Fruit fly (Drosophila melanogaster) whole organism, embryonic: ENCODE measurements around the gene CG12379.
A peak's percentile ranks its signal among the peaks of the same experiment; 100 is the strongest.

ENCODE experiments used
- Adf1 ChIP-seq: fragments of 200-800 bp; sonication (Bioruptor generic); IDR thresholded peaks from 2 replicates; pipeline ENCODE4 v1.3.6; 2022; ENCODE audit warnings: missing biosample characterization, missing genetic modification characterization
- Atf3 ChIP-seq: fragments of 200-800 bp; sonication (Bioruptor generic); optimal IDR thresholded peaks from 3 replicates; lab custom pipeline; 2016; ENCODE audit warnings: missing biosample characterization, missing genetic modification characterization
- CG10267 ChIP-seq: fragments of 200-800 bp; sonication (Bioruptor generic); optimal IDR thresholded peaks from 2 replicates; lab custom pipeline; 2018; ENCODE audit warnings: missing biosample characterization, mild to moderate bottlenecking, missing genetic modification characterization, moderate library complexity
- CG11696 ChIP-seq: fragments of 200-800 bp; sonication (Bioruptor generic); IDR thresholded peaks from 2 replicates; pipeline ENCODE4 v1.3.6; 2022; ENCODE audit warnings: missing biosample characterization, missing genetic modification characterization
- CG12104 ChIP-seq: fragments of 200-800 bp; sonication (Bioruptor generic); optimal IDR thresholded peaks from 3 replicates; lab custom pipeline; 2016; ENCODE audit warnings: missing biosample characterization, missing genetic modification characterization
- CG12236 ChIP-seq: fragments of 200-800 bp; sonication (Bioruptor generic); optimal IDR thresholded peaks from 2 replicates; lab custom pipeline; 2016; ENCODE audit warnings: missing biosample characterization, missing genetic modification characterization
- CG13624 ChIP-seq: fragments of 200-800 bp; sonication (Bioruptor generic); optimal IDR thresholded peaks from 2 replicates; lab custom pipeline; 2016; ENCODE audit warnings: missing biosample characterization, missing genetic modification characterization
- CG16815 ChIP-seq: fragments of 200-800 bp; sonication (Bioruptor generic); optimal IDR thresholded peaks from 3 replicates; lab custom pipeline; 2017; ENCODE audit warnings: missing biosample characterization, mild to moderate bottlenecking, missing genetic modification characterization
- CG17359 ChIP-seq: fragments of 200-800 bp; sonication (Bioruptor generic); optimal IDR thresholded peaks from 3 replicates; lab custom pipeline; 2018; ENCODE audit warnings: missing biosample characterization, mild to moderate bottlenecking, missing genetic modification characterization, moderate library complexity
- CG18011 ChIP-seq: fragments of 200-800 bp; sonication (Bioruptor generic); optimal IDR thresholded peaks from 2 replicates; lab custom pipeline; 2017; ENCODE audit warnings: missing biosample characterization, missing genetic modification characterization, mild to moderate bottlenecking, moderate library complexity, missing genotype
- CG1832 ChIP-seq: fragments of 200-800 bp; sonication (Bioruptor generic); optimal IDR thresholded peaks from 2 replicates; lab custom pipeline; 2017; ENCODE audit warnings: missing biosample characterization, mild to moderate bottlenecking, missing genetic modification characterization, inconsistent platforms
- CG2678 ChIP-seq: fragments of 200-800 bp; sonication (Bioruptor generic); optimal IDR thresholded peaks from 3 replicates; lab custom pipeline; 2019; ENCODE audit warnings: missing biosample characterization, mild to moderate bottlenecking, missing genetic modification characterization, moderate library complexity
- CG2889 ChIP-seq: fragments of 200-800 bp; sonication (Bioruptor generic); IDR thresholded peaks from 3 replicates; pipeline ENCODE4 v1.3.6; 2022; ENCODE audit warnings: missing biosample characterization, missing genetic modification characterization
- CG30431 ChIP-seq: fragments of 200-800 bp; sonication (Bioruptor generic); optimal IDR thresholded peaks from 2 replicates; lab custom pipeline; 2017; ENCODE audit warnings: missing biosample characterization, missing genetic modification characterization
- CG5953 ChIP-seq: fragments of 200-800 bp; sonication (Bioruptor generic); IDR thresholded peaks from 2 replicates; pipeline ENCODE4 v1.3.6; 2022; ENCODE audit warnings: missing biosample characterization, missing genetic modification characterization
- CG7357 ChIP-seq: fragments of 200-800 bp; sonication (Bioruptor generic); IDR thresholded peaks from 3 replicates; pipeline ENCODE4 v1.3.6; 2022; ENCODE audit warnings: missing biosample characterization, missing genetic modification characterization
- CG7556 ChIP-seq: fragments of 200-800 bp; sonication (Bioruptor generic); optimal IDR thresholded peaks from 2 replicates; lab custom pipeline; 2017; ENCODE audit warnings: missing biosample characterization, mild to moderate bottlenecking, missing genetic modification characterization
- CG8089 ChIP-seq: fragments of 200-800 bp; sonication (Bioruptor generic); optimal IDR thresholded peaks from 3 replicates; lab custom pipeline; 2016; ENCODE audit warnings: missing biosample characterization, missing genetic modification characterization
- CG8281 ChIP-seq: fragments of 200-800 bp; sonication (Bioruptor generic); optimal IDR thresholded peaks from 2 replicates; lab custom pipeline; 2018; ENCODE audit warnings: missing biosample characterization, mild to moderate bottlenecking, missing genetic modification characterization, moderate library complexity
- CG8359 ChIP-seq: fragments of 200-800 bp; sonication (Bioruptor generic); optimal IDR thresholded peaks from 2 replicates; lab custom pipeline; 2017; ENCODE audit warnings: missing biosample characterization, mild to moderate bottlenecking, missing genetic modification characterization, borderline replicate concordance
- CG8478 ChIP-seq: fragments of >200 bp; optimal IDR thresholded peaks from 2 replicates; lab custom pipeline; 2018
- CHES-1-like ChIP-seq: fragments of 200-800 bp; sonication (Bioruptor generic); optimal IDR thresholded peaks from 2 replicates; lab custom pipeline; 2016; ENCODE audit warnings: missing biosample characterization, missing genetic modification characterization
- CTCF ChIP-seq: fragments of 200-800 bp; sonication (Bioruptor generic); optimal IDR thresholded peaks from 2 replicates; lab custom pipeline; 2017; ENCODE audit warnings: missing biosample characterization, mild to moderate bottlenecking, missing genetic modification characterization, moderate library complexity
- Camta ChIP-seq: fragments of 200-800 bp; sonication (Bioruptor generic); optimal IDR thresholded peaks from 2 replicates; lab custom pipeline; 2016; ENCODE audit warnings: missing biosample characterization, missing genetic modification characterization
- CoRest ChIP-seq: fragments of 200-800 bp; sonication (Bioruptor generic); optimal IDR thresholded peaks from 3 replicates; lab custom pipeline; 2018; ENCODE audit warnings: missing biosample characterization, mild to moderate bottlenecking, missing genetic modification characterization, moderate library complexity
- CrebB ChIP-seq: fragments of 200-800 bp; sonication (Bioruptor generic); optimal IDR thresholded peaks from 3 replicates; lab custom pipeline; 2018; ENCODE audit warnings: missing biosample characterization, mild to moderate bottlenecking, missing genetic modification characterization
- Dbx ChIP-seq: fragments of 200-800 bp; sonication (Bioruptor generic); IDR thresholded peaks from 3 replicates; pipeline ENCODE4 v1.3.6; 2022; ENCODE audit warnings: missing biosample characterization, missing genetic modification characterization
- E2f2 ChIP-seq: fragments of 200-800 bp; sonication (Bioruptor generic); IDR thresholded peaks from 2 replicates; pipeline ENCODE4 v1.3.6; 2022; ENCODE audit warnings: missing biosample characterization, missing genetic modification characterization
- Fer3 ChIP-seq: fragments of 200-800 bp; sonication (Bioruptor generic); optimal IDR thresholded peaks from 2 replicates; lab custom pipeline; 2018; ENCODE audit warnings: missing biosample characterization, mild to moderate bottlenecking, missing genetic modification characterization, moderate library complexity
- Gug ChIP-seq: fragments of 200-800 bp; sonication (Bioruptor generic); IDR thresholded peaks from 4 replicates; pipeline ENCODE4 v1.3.6; 2022; ENCODE audit warnings: missing biosample characterization, missing genetic modification characterization
- NC2α ChIP-seq: fragments of 200-800 bp; sonication (Bioruptor generic); optimal IDR thresholded peaks from 2 replicates; lab custom pipeline; 2016; ENCODE audit warnings: missing biosample characterization, missing genetic modification characterization
- Nf-YC ChIP-seq: fragments of 200-800 bp; optimal IDR thresholded peaks from 3 replicates; lab custom pipeline; 2019; ENCODE audit warnings: missing biosample characterization, mild to moderate bottlenecking, missing genetic modification characterization, moderate library complexity
- Scr ChIP-seq: fragments of 200-800 bp; sonication (Bioruptor generic); IDR thresholded peaks from 2 replicates; pipeline ENCODE4 v1.3.6; 2022; ENCODE audit warnings: missing biosample characterization, missing genetic modification characterization; ENCODE audit not compliant: partially characterized antibody
- Usf ChIP-seq: fragments of 200-800 bp; sonication (Bioruptor generic); optimal IDR thresholded peaks from 2 replicates; lab custom pipeline; 2017; ENCODE audit warnings: missing genotype, missing biosample characterization, missing genetic modification characterization
- ac ChIP-seq: fragments of 200-800 bp; sonication (Bioruptor generic); optimal IDR thresholded peaks from 3 replicates; lab custom pipeline; 2017; ENCODE audit warnings: missing biosample characterization, mild to moderate bottlenecking, missing genetic modification characterization
- amos ChIP-seq: fragments of 200-800 bp; sonication (Bioruptor generic); IDR thresholded peaks from 2 replicates; pipeline ENCODE4 v1.3.6; 2022; ENCODE audit warnings: missing biosample characterization, missing genetic modification characterization; ENCODE audit not compliant: partially characterized antibody
- bigmax ChIP-seq: fragments of 200-800 bp; sonication (Bioruptor generic); optimal IDR thresholded peaks from 2 replicates; lab custom pipeline; 2018; ENCODE audit warnings: missing biosample characterization, mild to moderate bottlenecking, missing genetic modification characterization
- ci ChIP-seq: fragments of 200-800 bp; sonication (Bioruptor generic); IDR thresholded peaks from 3 replicates; pipeline ENCODE4 v1.3.6; 2022; ENCODE audit warnings: missing biosample characterization, missing genetic modification characterization
- jing ChIP-seq: fragments of 200-800 bp; sonication (Bioruptor generic); optimal IDR thresholded peaks from 2 replicates; lab custom pipeline; 2018; ENCODE audit warnings: missing biosample characterization, mild to moderate bottlenecking, missing genetic modification characterization
- luna ChIP-seq: fragments of 200-800 bp; sonication (Bioruptor generic); optimal IDR thresholded peaks from 2 replicates; lab custom pipeline; 2016; ENCODE audit warnings: missing biosample characterization, missing genetic modification characterization
- maf-S ChIP-seq: fragments of 200-800 bp; sonication (Bioruptor generic); optimal IDR thresholded peaks from 2 replicates; lab custom pipeline; 2016; ENCODE audit warnings: missing biosample characterization, missing genetic modification characterization
- mirr ChIP-seq: fragments of 200-800 bp; sonication (Bioruptor generic); optimal IDR thresholded peaks from 3 replicates; lab custom pipeline; 2018; ENCODE audit warnings: missing biosample characterization, mild to moderate bottlenecking, missing genetic modification characterization
- pb ChIP-seq: fragments of 200-800 bp; sonication (Bioruptor generic); optimal IDR thresholded peaks from 3 replicates; lab custom pipeline; 2016; ENCODE audit warnings: missing biosample characterization, missing genetic modification characterization
- phol ChIP-seq: fragments of 200-800 bp; sonication (Bioruptor generic); optimal IDR thresholded peaks from 3 replicates; lab custom pipeline; 2018; ENCODE audit warnings: missing biosample characterization, mild to moderate bottlenecking, missing genetic modification characterization, moderate library complexity
- scrt ChIP-seq: fragments of 200-800 bp; sonication (Bioruptor generic); optimal IDR thresholded peaks from 2 replicates; lab custom pipeline; 2018; ENCODE audit warnings: missing biosample characterization, mild to moderate bottlenecking, missing genetic modification characterization, moderate library complexity
- sens ChIP-seq: fragments of 200-800 bp; sonication (Bioruptor generic); peaks from one replicate; lab custom pipeline; 2016; ENCODE audit warnings: missing biosample characterization, missing genetic modification characterization
- shn ChIP-seq: fragments of 200-800 bp; sonication (Bioruptor generic); optimal IDR thresholded peaks from 3 replicates; lab custom pipeline; 2016; ENCODE audit warnings: missing biosample characterization, missing genetic modification characterization
- sqz ChIP-seq: fragments of 200-800 bp; sonication (Bioruptor generic); optimal IDR thresholded peaks from 3 replicates; lab custom pipeline; 2018; ENCODE audit warnings: missing biosample characterization, mild to moderate bottlenecking, missing genetic modification characterization
- tap ChIP-seq: fragments of 200-800 bp; optimal IDR thresholded peaks from 3 replicates; lab custom pipeline; 2019; ENCODE audit warnings: missing biosample characterization, mild to moderate bottlenecking, missing genetic modification characterization, moderate library complexity
- usp ChIP-seq: fragments of >200 bp; optimal IDR thresholded peaks from 2 replicates; lab custom pipeline; 2017; ENCODE audit warnings: missing biosample characterization, missing genetic modification characterization
- yki ChIP-seq: fragments of >200 bp; optimal IDR thresholded peaks from 3 replicates; lab custom pipeline; 2018
- zfh1 ChIP-seq: fragments of 200-800 bp; sonication (Bioruptor generic); IDR thresholded peaks from 3 replicates; pipeline ENCODE4 v1.3.6; 2022; ENCODE audit warnings: missing biosample characterization, missing genetic modification characterization

The CG12379 gene

dm6 chrX:15697581-15698208 is 36.1 kb downstream of the CG12379 start (continued):
- TF ChIP-seq ci (GFP tag; lab: Robert Waterston, UW), result peak; percentile 88
- peak; percentile 91 for TF ChIP-seq scrt (GFP tag; lab: Kevin White, UChicago)
- peak; percentile 77 for TF ChIP-seq Usf (GFP tag; lab: Kevin White, UChicago)
- TF ChIP-seq zfh1, result peak; percentile 97
- peak; percentile 76 for TF ChIP-seq jing
- peak; percentile 82 for TF ChIP-seq CG8359
- TF ChIP-seq CoRest (tag; lab: Kevin White, UChicago), result peak; percentile 92
- peak; percentile 75 for TF ChIP-seq Adf1 (GFP tag; lab: Robert Waterston, UW)
- TF ChIP-seq Nf-YC (tag; lab: Kevin White, UChicago), result peak; percentile 76
- TF ChIP-seq CG2678 (tag; lab: Kevin White, UChicago), result peak; percentile 94
- no peak for TF ChIP-seq CG12236
- no peak for TF ChIP-seq usp (GFP tag; lab: Kevin White, UChicago)
- TF ChIP-seq CG8089 (GFP tag; lab: Kevin White, UChicago), result no peak
- peak; percentile 29 for TF ChIP-seq CTCF (GFP tag; lab: Kevin White, UChicago)
- no peak for TF ChIP-seq CHES-1-like
- peak; percentile 82 for TF ChIP-seq mirr (GFP tag; lab: Kevin White, UChicago)
- peak; percentile 76 for TF ChIP-seq CG18011 (GFP tag; lab: Kevin White, UChicago)
- peak; percentile 90 for TF ChIP-seq Gug (GFP tag; lab: Robert Waterston, UW)
- no peak for TF ChIP-seq shn
- peak; percentile 87 for TF ChIP-seq CG5953
- peak; percentile 73 for TF ChIP-seq CG11696 (GFP tag; lab: Robert Waterston, UW)
- peak; percentile 3 for TF ChIP-seq bigmax
- peak; percentile 89 for TF ChIP-seq E2f2
- no peak for TF ChIP-seq ac
- TF ChIP-seq Scr, result peak; percentile 56
- peak; percentile 94 for TF ChIP-seq CG17359
- peak; percentile 88 for TF ChIP-seq CG12104 (GFP tag; lab: Kevin White, UChicago)
- TF ChIP-seq CG2889 (GFP tag; lab: Robert Waterston, UW), result peak; percentile 82; the same call in 2 of the 3 replicates
- TF ChIP-seq amos (GFP tag; lab: Robert Waterston, UW), result peak; percentile 20; the same call in 1 of the 2 replicates
- TF ChIP-seq CG8478, result no peak
- peak; percentile 86 for TF ChIP-seq CG10267 (tag; lab: Kevin White, UChicago)
- no peak for TF ChIP-seq yki (lab: Kevin White, UChicago)
- TF ChIP-seq CG1832 (GFP tag; lab: Kevin White, UChicago), result no peak
- TF ChIP-seq sqz, result peak; percentile 37
- no peak for TF ChIP-seq NC2α (GFP tag; lab: Kevin White, UChicago)
- peak; percentile 95 for TF ChIP-seq Fer3
- peak; percentile 93 for TF ChIP-seq phol (tag; lab: Kevin White, UChicago)
- TF ChIP-seq CG8281 (tag; lab: Kevin White, UChicago), result peak; percentile 81
- TF ChIP-seq CG7556 (GFP tag; lab: Kevin White, UChicago), result peak; percentile 92
- TF ChIP-seq CG13624 (GFP tag; lab: Kevin White, UChicago), result peak; percentile 67
- peak; percentile 4 for TF ChIP-seq luna (GFP tag; lab: Kevin White, UChicago)
- no peak for TF ChIP-seq Atf3 (GFP tag; lab: Kevin White, UChicago)
- peak; percentile 85 for TF ChIP-seq CG7357 (GFP tag; lab: Robert Waterston, UW)
- TF ChIP-seq Camta (GFP tag; lab: Kevin White, UChicago), result no peak
- peak; percentile 83 for TF ChIP-seq sens (GFP tag; lab: Kevin White, UChicago)
- TF ChIP-seq CrebB (tag; lab: Kevin White, UChicago), result peak; percentile 78
- peak; percentile 83 for TF ChIP-seq CG16815 (GFP tag; lab: Kevin White, UChicago)
- peak; percentile 74 for TF ChIP-seq CG30431 (GFP tag; lab: Kevin White, UChicago)
- TF ChIP-seq pb (GFP tag; lab: Kevin White, UChicago), result no peak
- no peak for TF ChIP-seq maf-S (GFP tag; lab: Kevin White, UChicago)
- peak; percentile 90 for TF ChIP-seq tap
- TF ChIP-seq Dbx (GFP tag; lab: Robert Waterston, UW), result peak; percentile 97
